Fruit fly (Drosophila melanogaster): ENCODE data around the gene CG9458.

The CG9458 gene

dm6 chr3R:9800644-9801330 lies 18.9 kb downstream of the CG9458 start, which contains the start of the genes CG9467 and CG8526 (continued):
- TF ChIP-seq CG10543 (GFP tag; optimal IDR thresholded peaks at IDR 0.05) (peak; percentile 77), prd (optimal IDR thresholded peaks at IDR 0.05) (no peak), prd (GFP tag; IDR thresholded peaks at IDR 0.05) (peak; percentile 84), CG10321 (GFP tag; IDR thresholded peaks at IDR 0.05) (no peak), her (GFP tag; optimal IDR thresholded peaks at IDR 0.05) (no peak), CG11723 (GFP tag; optimal IDR thresholded peaks at IDR 0.05) (no peak), abd-A (tag; optimal IDR thresholded peaks at IDR 0.05) (no peak), CG17612 (GFP tag; IDR thresholded peaks at IDR 0.05) (no peak), kay (GFP tag; optimal IDR thresholded peaks at IDR 0.05) (no peak), CG11456 (GFP tag; IDR thresholded peaks at IDR 0.05) (0 out of 3 replicates have a peak, but pooled peaks have one; percentile 39), CG4707 (GFP tag; optimal IDR thresholded peaks at IDR 0.05) (no peak), C15 (GFP tag; IDR thresholded peaks at IDR 0.05) (0 out of 3 replicates have a peak, but pooled peaks have one; percentile 17), Blimp-1 (GFP tag; optimal IDR thresholded peaks at IDR 0.05) (no peak), z (GFP tag; IDR thresholded peaks at IDR 0.05) (no peak), CG6791 (GFP tag; IDR thresholded peaks at IDR 0.05; ENCODE audit: partially characterized antibody) (peak; percentile 63), Dip2 (GFP tag; IDR thresholded peaks at IDR 0.05) (no peak), CG15011 (GFP tag; optimal IDR thresholded peaks at IDR 0.05) (no peak), CG12219 (GFP tag; optimal IDR thresholded peaks at IDR 0.05) (no peak), wek (GFP tag; optimal IDR thresholded peaks at IDR 0.05) (no peak), CG11560 (tag; IDR thresholded peaks at IDR 0.05) (0 out of 3 replicates have a peak, but pooled peaks have one; percentile 43), CG13894 (tag; optimal IDR thresholded peaks at IDR 0.05) (no peak), sob (GFP tag; IDR thresholded peaks at IDR 0.05) (peak; percentile 53; the same call in 1 of the 2 replicates), Meics (GFP tag; optimal IDR thresholded peaks at IDR 0.05) (peak; percentile 55), schlank (tag; optimal IDR thresholded peaks at IDR 0.05) (no peak), ERR (GFP tag; optimal IDR thresholded peaks at IDR 0.05) (no peak), Ssrp (tag; optimal IDR thresholded peaks at IDR 0.05) (peak; percentile 69), ssp (GFP tag; IDR thresholded peaks at IDR 0.05) (peak; percentile 61), esg (GFP tag; conservative IDR thresholded peaks at IDR 0.05) (peak; percentile 46; the same call in 1 of the 2 replicates), Bteb2 (GFP tag; optimal IDR thresholded peaks at IDR 0.05) (no peak), sens-2 (GFP tag; IDR thresholded peaks at IDR 0.05) (0 out of 2 replicates have a peak, but pooled peaks have one; percentile 9), CG8388 (GFP tag; optimal IDR thresholded peaks at IDR 0.05) (peak; percentile 68), Ravus (GFP tag; IDR thresholded peaks at IDR 0.05) (no peak), Lpt (GFP tag; optimal IDR thresholded peaks at IDR 0.05) (no peak), ase (GFP tag; IDR thresholded peaks at IDR 0.05) (0 out of 3 replicates have a peak, but pooled peaks have one; percentile 51), MTF-1 (GFP tag; optimal IDR thresholded peaks at IDR 0.05; ENCODE audit: borderline replicate concordance) (no peak), CG12236 (GFP tag; optimal IDR thresholded peaks at IDR 0.05) (no peak), nerfin-1 (tag; optimal IDR thresholded peaks at IDR 0.05) (peak; percentile 87), CG12071 (GFP tag; optimal IDR thresholded peaks at IDR 0.05) (no peak), Bdp1 (GFP tag; optimal IDR thresholded peaks at IDR 0.05) (peak; percentile 15), slou (GFP tag; optimal IDR thresholded peaks at IDR 0.05) (peak; percentile 59), rib (GFP tag; IDR thresholded peaks at IDR 0.05) (no peak), CG3726 (GFP tag; IDR thresholded peaks at IDR 0.05) (no peak; the same call in 2 of the 3 replicates), MESR4 (GFP tag; optimal IDR thresholded peaks at IDR 0.05) (peak; percentile 86), CG15514 (GFP tag; optimal IDR thresholded peaks at IDR 0.05) (peak; percentile 61), scrt (GFP tag; optimal IDR thresholded peaks at IDR 0.05) (no peak), CTCF (GFP tag; optimal IDR thresholded peaks at IDR 0.05) (no peak), lab (GFP tag; optimal IDR thresholded peaks at IDR 0.05) (no peak), HmgZ (tag; optimal IDR thresholded peaks at IDR 0.05) (peak; percentile 51), br (optimal IDR thresholded peaks at IDR 0.05) (no peak), ac (GFP tag; optimal IDR thresholded peaks at IDR 0.05) (no peak), Sin3A (optimal IDR thresholded peaks at IDR 0.05) (peak; percentile 59)
